Worm (Caenorhabditis elegans): ENCODE data around the gene nmy-3.

DNA sequence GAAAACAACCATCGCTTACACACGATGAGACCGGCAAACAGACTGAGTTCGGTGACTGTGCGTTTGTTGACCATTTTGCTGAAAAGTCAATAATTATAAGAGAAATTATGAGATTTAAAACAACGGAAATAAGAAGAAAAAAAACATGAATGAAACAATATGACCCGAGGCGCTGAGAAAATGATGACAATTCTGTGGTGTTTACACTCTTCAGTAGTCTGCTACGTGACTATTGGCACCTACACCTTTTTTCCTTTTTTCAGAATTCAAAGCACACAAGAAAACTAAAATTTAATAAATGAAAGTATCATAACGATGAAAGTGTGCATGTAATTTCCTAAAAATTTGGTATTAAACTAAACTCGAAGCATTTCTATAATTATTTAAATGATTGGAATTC is 14.6 kb upstream of the nmy-3 start, which contains the start of gene Y11D7A.10:
- TF ChIP-seq flt-1 (GFP tag; IDR thresholded peaks at IDR 0.05) (no peak), ama-1 (optimal IDR thresholded peaks at IDR 0.05) (no peak), ceh-13 (GFP tag; optimal IDR thresholded peaks at IDR 0.05) (no peak), tra-4 (tag; optimal IDR thresholded peaks at IDR 0.05) (no peak), F13C5.2 (tag; optimal IDR thresholded peaks at IDR 0.05) (no peak)
